Worm (Caenorhabditis elegans): ENCODE measurements around the gene mex-6.

mex-6 gene

ce11 chrII:9560895-9561294 is 36.9 kb downstream of the mex-6 start:
- TF ChIP-seq nhr-11 (tag; optimal IDR thresholded peaks at IDR 0.05): no peak

ce11 chrII:9566045-9566444 is 42.1 kb downstream of the mex-6 start:
- TF ChIP-seq K02D7.2 (tag; optimal IDR thresholded peaks at IDR 0.05): peak; percentile 72
- TF ChIP-seq ceh-9 (tag; optimal IDR thresholded peaks at IDR 0.05): peak; percentile 74
- TF ChIP-seq ceh-2 (tag; optimal IDR thresholded peaks at IDR 0.05): peak; percentile 60
- peak; percentile 80 for TF ChIP-seq unc-3 (GFP tag; conservative IDR thresholded peaks at IDR 0.05)
- peak; percentile 63 for TF ChIP-seq unc-3 (tag; optimal IDR thresholded peaks at IDR 0.05)
- no peak for TF ChIP-seq pros-1 (tag; optimal IDR thresholded peaks at IDR 0.05)
- no peak for TF ChIP-seq elt-4 (tag; optimal IDR thresholded peaks at IDR 0.05)
- peak; percentile 68 for TF ChIP-seq ztf-16 (tag; optimal IDR thresholded peaks at IDR 0.05)
- peak; percentile 76 for TF ChIP-seq madf-2 (tag; optimal IDR thresholded peaks at IDR 0.05)
- peak; percentile 68 for TF ChIP-seq pag-3 (tag; optimal IDR thresholded peaks at IDR 0.05; ENCODE audit: borderline replicate concordance)
- no peak for TF ChIP-seq pha-4 (tag; optimal IDR thresholded peaks at IDR 0.05)
- TF ChIP-seq eyg-1 (tag; optimal IDR thresholded peaks at IDR 0.05): peak; percentile 82
- TF ChIP-seq lim-6 (tag; optimal IDR thresholded peaks at IDR 0.05): peak; percentile 16
- TF ChIP-seq unc-42 (tag; optimal IDR thresholded peaks at IDR 0.05): peak; percentile 38
- TF ChIP-seq ets-4 (tag; optimal IDR thresholded peaks at IDR 0.05): no peak
- TF ChIP-seq ceh-14 (tag; optimal IDR thresholded peaks at IDR 0.05): peak; percentile 16
- peak; percentile 39 for TF ChIP-seq hlh-30 (tag; optimal IDR thresholded peaks at IDR 0.05; ENCODE audit: insufficient read depth)
- TF ChIP-seq ceh-22 (tag; optimal IDR thresholded peaks at IDR 0.05): no peak
- TF ChIP-seq pax-1 (tag; optimal IDR thresholded peaks at IDR 0.05): no peak
- peak; percentile 86 for TF ChIP-seq syd-9 (tag; optimal IDR thresholded peaks at IDR 0.05)
- peak; percentile 88 for TF ChIP-seq ceh-6 (GFP tag; optimal IDR thresholded peaks at IDR 0.05)
- TF ChIP-seq ahr-1 (tag; optimal IDR thresholded peaks at IDR 0.05): peak; percentile 67
- no peak for TF ChIP-seq odd-2 (tag; optimal IDR thresholded peaks at IDR 0.05)
- TF ChIP-seq gmeb-2 (tag; optimal IDR thresholded peaks at IDR 0.05): peak; percentile 81
- TF ChIP-seq che-1 (tag; optimal IDR thresholded peaks at IDR 0.05): peak; percentile 89
- TF ChIP-seq fkh-10 (GFP tag; optimal IDR thresholded peaks at IDR 0.05): no peak
- peak; percentile 76 for TF ChIP-seq sox-2 (GFP tag; IDR thresholded peaks at IDR 0.05)
- TF ChIP-seq T23F11.4 (GFP tag; optimal IDR thresholded peaks at IDR 0.05): peak; percentile 80
- TF ChIP-seq hlh-13 (GFP tag; optimal IDR thresholded peaks at IDR 0.05): peak; percentile 73
- TF ChIP-seq nhr-232 (tag; optimal IDR thresholded peaks at IDR 0.05): peak; percentile 89
- TF ChIP-seq mec-3 (tag; optimal IDR thresholded peaks at IDR 0.05; ENCODE audit: borderline replicate concordance): peak; percentile 10
- peak; percentile 80 for TF ChIP-seq sdc-2 (tag; optimal IDR thresholded peaks at IDR 0.05)
- peak; percentile 91 for TF ChIP-seq elt-2 (tag; optimal IDR thresholded peaks at IDR 0.05)
- peak; percentile 68 for TF ChIP-seq F13H6.1 (tag; optimal IDR thresholded peaks at IDR 0.05)
- peak; percentile 89 for TF ChIP-seq ttx-3 (tag; optimal IDR thresholded peaks at IDR 0.05)
- no peak for TF ChIP-seq nhr-11 (tag; optimal IDR thresholded peaks at IDR 0.05)
- peak; percentile 83 for TF ChIP-seq ceh-45 (GFP tag; IDR thresholded peaks at IDR 0.05)
- TF ChIP-seq pqm-1 (tag; optimal IDR thresholded peaks at IDR 0.05): no peak
- TF ChIP-seq ceh-48 (tag; optimal IDR thresholded peaks at IDR 0.05): peak; percentile 73
- TF ChIP-seq ceh-31 (tag; optimal IDR thresholded peaks at IDR 0.05): peak; percentile 40
- peak; percentile 58 for TF ChIP-seq ceh-24 (tag; optimal IDR thresholded peaks at IDR 0.05)
- no peak for TF ChIP-seq ama-1 (optimal IDR thresholded peaks at IDR 0.05)
- no peak for TF ChIP-seq ceh-30 (tag; optimal IDR thresholded peaks at IDR 0.05)
- TF ChIP-seq unc-55 (GFP tag; optimal IDR thresholded peaks at IDR 0.05): no peak
- TF ChIP-seq ceh-19 (GFP tag; optimal IDR thresholded peaks at IDR 0.05): peak; percentile 91
- peak; percentile 70 for TF ChIP-seq ceh-18 (tag; optimal IDR thresholded peaks at IDR 0.05)
- TF ChIP-seq tbx-7 (tag; optimal IDR thresholded peaks at IDR 0.05): peak; percentile 45
- TF ChIP-seq sox-4 (tag; optimal IDR thresholded peaks at IDR 0.05): peak; percentile 89
- peak; percentile 75 for TF ChIP-seq lin-11 (tag; optimal IDR thresholded peaks at IDR 0.05)
- peak; percentile 88 for TF ChIP-seq unc-86 (tag; optimal IDR thresholded peaks at IDR 0.05)
- peak; percentile 72 for TF ChIP-seq C08G9.2 (tag; optimal IDR thresholded peaks at IDR 0.05)
- peak; percentile 53 for TF ChIP-seq nfya-1 (tag; optimal IDR thresholded peaks at IDR 0.05)

All from whole organism, late embryonic.